Fruit fly (Drosophila melanogaster) whole organism, embryonic: Measurements from ENCODE around the gene ksr.

Experiments
- Atf-2 ChIP-seq: fragments of 200-800 bp; sonication (Bioruptor generic); optimal IDR thresholded peaks from 2 replicates; lab custom pipeline; 2016; ENCODE audit warnings: missing biosample characterization, missing genetic modification characterization
- B-H1 ChIP-seq: fragments of 200-800 bp; sonication (Bioruptor generic); IDR thresholded peaks from 3 replicates; pipeline ENCODE4 v1.3.6; 2022; ENCODE audit warnings: missing biosample characterization, missing genetic modification characterization
- C15 ChIP-seq: fragments of 200-800 bp; sonication (Bioruptor generic); IDR thresholded peaks from 3 replicates; pipeline ENCODE4 v1.3.6; 2022; ENCODE audit warnings: missing biosample characterization, missing genetic modification characterization
- CG10321 ChIP-seq: fragments of 200-800 bp; sonication (Bioruptor generic); IDR thresholded peaks from 2 replicates; pipeline ENCODE4 v1.3.6; 2022; ENCODE audit warnings: missing biosample characterization, missing genetic modification characterization
- CG11695 ChIP-seq: fragments of 200-800 bp; sonication (Bioruptor generic); IDR thresholded peaks from 3 replicates; pipeline ENCODE4 v1.3.6; 2022; ENCODE audit warnings: missing biosample characterization, missing genetic modification characterization
- CG12071 ChIP-seq: fragments of 200-800 bp; sonication (Bioruptor generic); optimal IDR thresholded peaks from 3 replicates; lab custom pipeline; 2018; ENCODE audit warnings: missing biosample characterization, mild to moderate bottlenecking, missing genetic modification characterization
- CG12219 ChIP-seq: fragments of 200-800 bp; sonication (Bioruptor generic); optimal IDR thresholded peaks from 3 replicates; lab custom pipeline; 2018; ENCODE audit warnings: missing biosample characterization, mild to moderate bottlenecking, missing genetic modification characterization
- CG13296 ChIP-seq: fragments of 200-800 bp; sonication (Bioruptor generic); optimal IDR thresholded peaks from 3 replicates; lab custom pipeline; 2018; ENCODE audit warnings: missing biosample characterization, mild to moderate bottlenecking, missing genetic modification characterization
- CG15011 ChIP-seq: fragments of 200-800 bp; sonication (Bioruptor generic); optimal IDR thresholded peaks from 3 replicates; lab custom pipeline; 2018; ENCODE audit warnings: missing biosample characterization, mild to moderate bottlenecking, missing genetic modification characterization
- CG15073 ChIP-seq: fragments of 200-800 bp; sonication (Bioruptor generic); optimal IDR thresholded peaks from 2 replicates; lab custom pipeline; 2016; ENCODE audit warnings: missing biosample characterization, missing genetic modification characterization
- CG17568 ChIP-seq: fragments of 200-800 bp; sonication (Bioruptor generic); optimal IDR thresholded peaks from 2 replicates; lab custom pipeline; 2018; ENCODE audit warnings: missing biosample characterization, mild to moderate bottlenecking, missing genetic modification characterization, moderate library complexity
- CG18619 ChIP-seq: fragments of 200-800 bp; sonication (Bioruptor generic); optimal IDR thresholded peaks from 3 replicates; lab custom pipeline; 2017; ENCODE audit warnings: missing biosample characterization, mild to moderate bottlenecking, missing genetic modification characterization
- CG30020 ChIP-seq: fragments of 200-800 bp; optimal IDR thresholded peaks from 2 replicates; lab custom pipeline; 2019; ENCODE audit warnings: missing biosample characterization, mild to moderate bottlenecking, missing genetic modification characterization, moderate library complexity
- CG30431 ChIP-seq: fragments of 200-800 bp; sonication (Bioruptor generic); optimal IDR thresholded peaks from 2 replicates; lab custom pipeline; 2017; ENCODE audit warnings: missing biosample characterization, missing genetic modification characterization
- CG3065 ChIP-seq: fragments of 200-800 bp; sonication (Bioruptor generic); optimal IDR thresholded peaks from 2 replicates; lab custom pipeline; 2016; ENCODE audit warnings: missing biosample characterization, missing genetic modification characterization
- CG31388 ChIP-seq: fragments of 200-800 bp; sonication (Bioruptor generic); optimal IDR thresholded peaks from 2 replicates; lab custom pipeline; 2016; ENCODE audit warnings: missing biosample characterization, missing genetic modification characterization
- CG3726 ChIP-seq: fragments of 200-800 bp; sonication (Bioruptor generic); IDR thresholded peaks from 3 replicates; pipeline ENCODE4, ENCODE4 v1.3.6; 2022; ENCODE audit warnings: missing biosample characterization, missing genetic modification characterization
- CG4282 ChIP-seq: fragments of 200-800 bp; sonication (Bioruptor generic); optimal IDR thresholded peaks from 2 replicates; lab custom pipeline; 2016; ENCODE audit warnings: missing biosample characterization, missing genetic modification characterization
- CG4424 ChIP-seq: fragments of 200-800 bp; sonication (Bioruptor generic); optimal IDR thresholded peaks from 3 replicates; lab custom pipeline; 2016; ENCODE audit warnings: missing biosample characterization, missing genetic modification characterization
- CG6272 ChIP-seq: fragments of 200-800 bp; sonication (Bioruptor generic); IDR thresholded peaks from 2 replicates; pipeline ENCODE4 v1.3.6; 2022; ENCODE audit warnings: missing biosample characterization, missing genetic modification characterization
- CG7271 ChIP-seq: fragments of 200-800 bp; sonication (Bioruptor generic); optimal IDR thresholded peaks from 2 replicates; lab custom pipeline; 2018; ENCODE audit warnings: missing biosample characterization, mild to moderate bottlenecking, missing genetic modification characterization, moderate library complexity
- CG7357 ChIP-seq: fragments of 200-800 bp; sonication (Bioruptor generic); IDR thresholded peaks from 3 replicates; pipeline ENCODE4 v1.3.6; 2022; ENCODE audit warnings: missing biosample characterization, missing genetic modification characterization
- CG9932 ChIP-seq: fragments of 200-800 bp; sonication (Bioruptor generic); IDR thresholded peaks from 2 replicates; pipeline ENCODE4 v1.3.6; 2022; ENCODE audit warnings: missing biosample characterization, missing genetic modification characterization
- Dip2 ChIP-seq: fragments of 200-800 bp; sonication (Bioruptor generic); IDR thresholded peaks from 2 replicates; pipeline ENCODE4 v1.3.6; 2022; ENCODE audit warnings: missing biosample characterization, missing genetic modification characterization
- HHEX ChIP-seq: fragments of 200-800 bp; sonication (Bioruptor generic); optimal IDR thresholded peaks from 3 replicates; lab custom pipeline; 2017; ENCODE audit warnings: missing biosample characterization, mild to moderate bottlenecking, missing genetic modification characterization, missing genetic modification reagents
- Hmr ChIP-seq: fragments of 200-800 bp; sonication (Bioruptor generic); optimal IDR thresholded peaks from 3 replicates; lab custom pipeline; 2017; ENCODE audit warnings: mild to moderate bottlenecking, missing biosample characterization, missing genetic modification reagents, missing genetic modification characterization
- Med ChIP-seq: fragments of 200-800 bp; sonication (Bioruptor generic); peaks from one replicate; lab custom pipeline; 2016; ENCODE audit warnings: missing biosample characterization, missing genetic modification characterization, mild to moderate bottlenecking, inconsistent platforms, moderate library complexity
- Optix ChIP-seq: fragments of 200-800 bp; sonication (Bioruptor generic); IDR thresholded peaks from 3 replicates; pipeline ENCODE4 v1.3.6; 2022; ENCODE audit warnings: missing biosample characterization, missing genetic modification characterization
- Ptx1 ChIP-seq: fragments of 200-800 bp; sonication (Bioruptor generic); IDR thresholded peaks from 2 replicates; pipeline ENCODE4 v1.3.6; 2022; ENCODE audit warnings: missing biosample characterization, missing genetic modification characterization
- Side ChIP-seq: fragments of 200-800 bp; sonication (Bioruptor generic); optimal IDR thresholded peaks from 2 replicates; lab custom pipeline; 2016; ENCODE audit warnings: missing biosample characterization, missing genetic modification characterization
- Trl ChIP-seq, 3 experiments: fragments of >200 bp in 2 of 3; fragments of 200-800 bp in 1 of 3; sonication (Bioruptor generic) in 1 of 3; optimal IDR thresholded peaks; 2 replicates in 1 of 3; 3 replicates in 2 of 3; lab custom pipeline; 2016 to 2017; ENCODE audit warnings: missing biosample characterization in 1 of 3, missing genetic modification characterization in 1 of 3
- abd-A ChIP-seq: fragments of 200-800 bp; sonication (Bioruptor generic); optimal IDR thresholded peaks from 3 replicates; lab custom pipeline; 2019; ENCODE audit warnings: missing biosample characterization, mild to moderate bottlenecking, missing genetic modification characterization, moderate library complexity
- amos ChIP-seq: fragments of 200-800 bp; sonication (Bioruptor generic); IDR thresholded peaks from 2 replicates; pipeline ENCODE4 v1.3.6; 2022; ENCODE audit warnings: missing biosample characterization, missing genetic modification characterization; ENCODE audit not compliant: partially characterized antibody
- ara ChIP-seq: fragments of 200-800 bp; sonication (Bioruptor generic); IDR thresholded peaks from 2 replicates; pipeline ENCODE4 v1.3.6; 2022; ENCODE audit warnings: missing biosample characterization, missing genetic modification characterization
- caup ChIP-seq: fragments of 200-800 bp; sonication (Bioruptor generic); optimal IDR thresholded peaks from 3 replicates; lab custom pipeline; 2017; ENCODE audit warnings: missing biosample characterization, mild to moderate bottlenecking, missing genetic modification characterization, moderate library complexity; ENCODE audit not compliant: severe bottlenecking
- cwo ChIP-seq: fragments of 200-800 bp; sonication (Bioruptor generic); optimal IDR thresholded peaks from 3 replicates; lab custom pipeline; 2017; ENCODE audit warnings: missing biosample characterization, missing genetic modification characterization, mild to moderate bottlenecking, moderate library complexity, missing genetic modification reagents
- gcm ChIP-seq: fragments of 200-800 bp; sonication (Bioruptor generic); optimal IDR thresholded peaks from 2 replicates; lab custom pipeline; 2019; ENCODE audit warnings: missing biosample characterization, mild to moderate bottlenecking, missing genetic modification characterization, moderate library complexity
- gfzf ChIP-seq: fragments of 200-800 bp; sonication (Bioruptor generic); optimal IDR thresholded peaks from 2 replicates; lab custom pipeline; 2016; ENCODE audit warnings: missing biosample characterization, mild to moderate bottlenecking, missing genetic modification characterization, moderate library complexity
- ham ChIP-seq: fragments of 200-800 bp; sonication (Bioruptor generic); IDR thresholded peaks from 2 replicates; pipeline ENCODE4 v1.3.6; 2022; ENCODE audit warnings: missing biosample characterization, missing genetic modification characterization
- jing ChIP-seq: fragments of 200-800 bp; sonication (Bioruptor generic); optimal IDR thresholded peaks from 2 replicates; lab custom pipeline; 2018; ENCODE audit warnings: missing biosample characterization, mild to moderate bottlenecking, missing genetic modification characterization
- lab ChIP-seq: fragments of 200-800 bp; sonication (Bioruptor generic); optimal IDR thresholded peaks from 3 replicates; lab custom pipeline; 2017; ENCODE audit warnings: missing biosample characterization, missing genetic modification characterization, mild to moderate bottlenecking, moderate library complexity, missing genetic modification reagents
- lbe ChIP-seq: fragments of 200-800 bp; sonication (Bioruptor generic); optimal IDR thresholded peaks from 2 replicates; lab custom pipeline; 2016; ENCODE audit warnings: missing biosample characterization, mild to moderate bottlenecking, missing genetic modification characterization
- row ChIP-seq: fragments of 200-800 bp; sonication (Bioruptor generic); IDR thresholded peaks from 3 replicates; pipeline ENCODE4 v1.3.6; 2022; ENCODE audit warnings: missing biosample characterization, missing genetic modification characterization
- sens ChIP-seq: fragments of 200-800 bp; sonication (Bioruptor generic); peaks from one replicate; lab custom pipeline; 2016; ENCODE audit warnings: missing biosample characterization, missing genetic modification characterization
- seq ChIP-seq: fragments of 200-800 bp; sonication (Bioruptor generic); IDR thresholded peaks from 2 replicates; pipeline ENCODE4 v1.3.6; 2022; ENCODE audit warnings: missing biosample characterization, missing genetic modification characterization
- slp2 ChIP-seq: fragments of 200-800 bp; sonication (Bioruptor generic); optimal IDR thresholded peaks from 2 replicates; lab custom pipeline; 2016; ENCODE audit warnings: missing biosample characterization, missing genetic modification characterization
- stwl ChIP-seq: fragments of 200-800 bp; sonication (Bioruptor generic); optimal IDR thresholded peaks from 3 replicates; lab custom pipeline; 2018; ENCODE audit warnings: missing biosample characterization, mild to moderate bottlenecking, missing genetic modification characterization, moderate library complexity
- twi ChIP-seq: fragments of 200-800 bp; optimal IDR thresholded peaks from 2 replicates; lab custom pipeline; 2019; ENCODE audit warnings: missing biosample characterization, mild to moderate bottlenecking, missing genetic modification characterization, moderate library complexity
- vvl ChIP-seq: fragments of 200-800 bp; sonication (Bioruptor generic); IDR thresholded peaks from 2 replicates; pipeline ENCODE4 v1.3.6; 2022; ENCODE audit warnings: missing biosample characterization, missing genetic modification characterization
- zfh1 ChIP-seq: fragments of 200-800 bp; sonication (Bioruptor generic); IDR thresholded peaks from 3 replicates; pipeline ENCODE4 v1.3.6; 2022; ENCODE audit warnings: missing biosample characterization, missing genetic modification characterization

ksr gene

DNA sequence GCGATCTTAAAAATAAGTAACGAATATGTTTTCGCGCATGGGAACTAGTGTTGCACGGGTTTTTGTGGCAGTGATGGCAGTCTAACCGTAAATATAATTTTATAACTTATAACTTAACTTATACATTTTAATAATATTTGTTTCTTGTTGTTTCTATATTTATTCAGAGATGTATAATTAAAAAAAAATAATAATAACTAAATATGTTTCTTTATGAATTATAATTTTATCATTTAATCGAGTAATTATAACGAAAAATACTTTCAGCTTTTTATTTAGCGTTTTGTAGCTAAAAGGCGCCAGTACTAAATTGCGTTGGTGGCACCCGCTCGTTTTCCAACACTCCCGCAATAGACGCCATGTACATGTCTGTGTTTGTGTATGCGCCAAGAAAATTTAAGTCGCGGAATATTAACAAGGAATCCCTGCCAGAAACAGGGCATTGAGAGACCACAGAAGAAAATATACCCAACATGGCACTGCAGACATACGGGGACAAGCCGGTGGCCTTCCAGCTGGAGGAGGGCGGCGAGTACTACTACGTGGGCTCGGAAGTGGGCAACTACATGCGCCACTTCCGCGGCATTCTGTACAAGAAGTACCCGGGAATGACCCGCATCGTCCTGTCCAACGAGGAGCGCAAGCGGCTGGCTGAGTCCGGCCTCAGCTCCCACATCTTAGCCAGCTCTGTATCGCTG is 13.0 kb downstream of the ksr start, which contains the start of the genes mRpL44 and Snr1 (continued):
- TF ChIP-seq Hmr = no peak
- TF ChIP-seq CG17568 = no peak
- TF ChIP-seq amos (GFP tag; lab: Robert Waterston, UW) = no peak
- TF ChIP-seq abd-A (tag; lab: Kevin White, UChicago) = no peak
- TF ChIP-seq row (GFP tag; lab: Robert Waterston, UW) = peak; percentile 96
- no peak for TF ChIP-seq cwo
- no peak for TF ChIP-seq CG31388 (GFP tag; lab: Kevin White, UChicago)
- no peak for TF ChIP-seq Side (GFP tag; lab: Kevin White, UChicago)
- TF ChIP-seq CG12071 (GFP tag; lab: Kevin White, UChicago) = no peak
- TF ChIP-seq lab (GFP tag; lab: Kevin White, UChicago) = no peak
- no peak for TF ChIP-seq Optix (GFP tag; lab: Robert Waterston, UW)
- no peak for TF ChIP-seq CG3726 (GFP tag; lab: Robert Waterston, UW)
- TF ChIP-seq gcm = no peak
- no peak for TF ChIP-seq B-H1 (GFP tag; lab: Robert Waterston, UW)
- TF ChIP-seq CG6272 (GFP tag; lab: Robert Waterston, UW) = no peak
- no peak for TF ChIP-seq ham (GFP tag; lab: Robert Waterston, UW)
- no peak for TF ChIP-seq Atf-2 (GFP tag; lab: Kevin White, UChicago)
- TF ChIP-seq CG30431 (GFP tag; lab: Kevin White, UChicago) = no peak
- TF ChIP-seq CG9932 = peak; percentile 63
- peak; percentile 15 for TF ChIP-seq HHEX (GFP tag; lab: Kevin White, UChicago)
- TF ChIP-seq CG7357 = no peak
- TF ChIP-seq vvl = 0 out of 2 replicates have a peak, but pooled peaks have one; percentile 6
- no peak for TF ChIP-seq CG3065 (GFP tag; lab: Kevin White, UChicago)
- TF ChIP-seq C15 (GFP tag; lab: Robert Waterston, UW) = no peak
- peak; percentile 57 for TF ChIP-seq CG30020 (tag; lab: Kevin White, UChicago)
- TF ChIP-seq lbe (GFP tag; lab: Kevin White, UChicago) = peak; percentile 37
- TF ChIP-seq twi (tag; lab: Kevin White, UChicago) = peak; percentile 33
- peak; percentile 77 for TF ChIP-seq CG13296
- TF ChIP-seq seq (GFP tag; lab: Robert Waterston, UW) = no peak
- no peak for TF ChIP-seq CG12219
- peak; percentile 47 for TF ChIP-seq caup (GFP tag; lab: Kevin White, UChicago)
- TF ChIP-seq sens (GFP tag; lab: Kevin White, UChicago) = peak; percentile 54
- no peak for TF ChIP-seq CG15073
- no peak; the same call in 2 of the 3 replicates for TF ChIP-seq zfh1 (GFP tag; lab: Robert Waterston, UW)
- TF ChIP-seq CG10321 = no peak
- TF ChIP-seq CG7271 = no peak
- TF ChIP-seq Dip2 (GFP tag; lab: Robert Waterston, UW) = no peak
- no peak for TF ChIP-seq ara (GFP tag; lab: Robert Waterston, UW)
- TF ChIP-seq Med (GFP tag; lab: Kevin White, UChicago) = peak; percentile 87
- peak; percentile 19; the same call in 1 of the 2 replicates for TF ChIP-seq Ptx1 (GFP tag; lab: Robert Waterston, UW)
- no peak for TF ChIP-seq CG15011 (GFP tag; lab: Kevin White, UChicago)
- TF ChIP-seq CG18619 (GFP tag; lab: Kevin White, UChicago) = peak; percentile 44
- TF ChIP-seq CG4282 = no peak
- TF ChIP-seq slp2 (GFP tag; lab: Kevin White, UChicago) = no peak
- TF ChIP-seq CG11695 (GFP tag; lab: Robert Waterston, UW) = no peak
- no peak for TF ChIP-seq gfzf (GFP tag; lab: Kevin White, UChicago)
- TF ChIP-seq CG4424 = peak; percentile 49
- TF ChIP-seq stwl = no peak
- TF ChIP-seq Trl (optimal IDR thresholded peaks at IDR 0.05; lab: Kevin White, UChicago) = no peak
- TF ChIP-seq Trl (GFP tag; optimal IDR thresholded peaks at IDR 0.05; lab: Kevin White, UChicago) = no peak
- no peak for TF ChIP-seq jing
